Worm (Caenorhabditis elegans) whole organism, L2 larva: Measurements from ENCODE around the gene hecd-1.

Source experiments
- egl-27 ChIP-seq: sonication (generic microtip); optimal IDR thresholded peaks from 3 replicates; lab custom pipeline; 2017; ENCODE audit warnings: missing biosample characterization, missing genetic modification reagents, missing genetic modification characterization
- elt-1 ChIP-seq: fragments of 150-350 bp; optimal IDR thresholded peaks from 2 replicates; lab custom pipeline; 2014; ENCODE audit warnings: missing biosample characterization, missing genetic modification characterization
- sem-4 ChIP-seq: fragments of 150-350 bp; optimal IDR thresholded peaks from 2 replicates; lab custom pipeline; 2014; ENCODE audit warnings: missing biosample characterization, missing genetic modification reagents, missing genetic modification characterization
- zag-1 ChIP-seq: fragments of 150-350 bp; optimal IDR thresholded peaks from 2 replicates; lab custom pipeline; 2014; ENCODE audit warnings: missing biosample characterization, missing genetic modification characterization

ce11 chrIV:7095396-7095964 lies 49.0 kb downstream of the hecd-1 start:
- TF ChIP-seq egl-27 (tag; lab: Kevin White, UChicago) (no peak), zag-1 (tag; lab: Kevin White, UChicago) (no peak), sem-4 (no peak), elt-1 (no peak)
